Worm (Caenorhabditis elegans) whole organism, L4 larva: Measurements from ENCODE around the gene dlc-5.
A peak's percentile ranks its signal among the peaks of the same experiment; 100 is the strongest.

Experiments used
- ZK546.5 ChIP-seq, 2 experiments: sonication (generic microtip); optimal IDR thresholded peaks; 2 replicates each; lab custom pipeline; 2017; ENCODE audit warnings: missing biosample characterization in 2 of 2, missing genetic modification characterization in 2 of 2
- attf-4 ChIP-seq: sonication (generic microtip); optimal IDR thresholded peaks from 3 replicates; lab custom pipeline; 2017; ENCODE audit warnings: missing biosample characterization, missing genetic modification characterization
- php-3 ChIP-seq: fragments of 200-800 bp; sonication (Bioruptor generic); IDR thresholded peaks from 2 replicates; pipeline ENCODE4 v1.3.6; 2022; ENCODE audit warnings: missing genetic modification reagents, missing genetic modification characterization, missing compliant biosample characterization
- snpc-1.2 ChIP-seq: fragments of 200-800 bp; sonication (Bioruptor generic); IDR thresholded peaks from 2 replicates; pipeline ENCODE4 v1.3.6; 2022; ENCODE audit warnings: missing genetic modification reagents, missing genetic modification characterization, missing compliant biosample characterization
- snpc-4 ChIP-seq: fragments of 150-350 bp; optimal IDR thresholded peaks from 2 replicates; lab custom pipeline; 2014; ENCODE audit warnings: missing biosample characterization, missing genetic modification characterization
- unc-62 ChIP-seq, 3 experiments: fragments of 150-350 bp in 1 of 3; sonication (generic microtip); optimal IDR thresholded peaks in 2 of 3; peaks in 1 of 3; 1 replicate in 1 of 3; 2 replicates in 2 of 3; lab custom pipeline; 2014 to 2017; ENCODE audit warnings: missing biosample characterization in 3 of 3, missing genetic modification characterization in 3 of 3, missing genetic modification reagents in 3 of 3, missing genotype in 1 of 3
- ztf-11 ChIP-seq: fragments of 150-350 bp; optimal IDR thresholded peaks from 2 replicates; lab custom pipeline; 2014; ENCODE audit warnings: missing biosample characterization, missing genetic modification characterization

- TF ChIP-seq unc-62 (GFP tag; optimal IDR thresholded peaks at IDR 0.05 in 1 of 2; lab: Kevin White, UChicago), result peak in 1 of 2 experiments; percentile 15
- TF ChIP-seq unc-62 (tag; optimal IDR thresholded peaks at IDR 0.05; lab: Kevin White, UChicago), result no peak
- no peak for TF ChIP-seq ztf-11 (tag; lab: Kevin White, UChicago)
- no peak for TF ChIP-seq snpc-1.2
- TF ChIP-seq ZK546.5 (tag; optimal IDR thresholded peaks at IDR 0.05; lab: Kevin White, UChicago), result no peak
- TF ChIP-seq snpc-4, result no peak
- no peak for TF ChIP-seq php-3
- TF ChIP-seq attf-4 (tag; lab: Kevin White, UChicago), result no peak
Measured at ce11 chrIV:6391566-6391965, 46.4 kb upstream of the dlc-5 start.
